Fruit fly (Drosophila melanogaster) whole organism, prepupa: ENCODE data around the gene elav.

Source experiments
- CG34406 ChIP-seq: fragments of 200-800 bp; sonication (Bioruptor generic); optimal IDR thresholded peaks from 3 replicates; lab custom pipeline; 2016; ENCODE audit warnings: missing biosample characterization, missing genetic modification characterization
- CG8119 ChIP-seq: fragments of 200-800 bp; sonication (Bioruptor generic); IDR thresholded peaks from 3 replicates; pipeline ENCODE4 v1.3.6; 2022; ENCODE audit warnings: missing biosample characterization, missing genetic modification characterization

DNA sequence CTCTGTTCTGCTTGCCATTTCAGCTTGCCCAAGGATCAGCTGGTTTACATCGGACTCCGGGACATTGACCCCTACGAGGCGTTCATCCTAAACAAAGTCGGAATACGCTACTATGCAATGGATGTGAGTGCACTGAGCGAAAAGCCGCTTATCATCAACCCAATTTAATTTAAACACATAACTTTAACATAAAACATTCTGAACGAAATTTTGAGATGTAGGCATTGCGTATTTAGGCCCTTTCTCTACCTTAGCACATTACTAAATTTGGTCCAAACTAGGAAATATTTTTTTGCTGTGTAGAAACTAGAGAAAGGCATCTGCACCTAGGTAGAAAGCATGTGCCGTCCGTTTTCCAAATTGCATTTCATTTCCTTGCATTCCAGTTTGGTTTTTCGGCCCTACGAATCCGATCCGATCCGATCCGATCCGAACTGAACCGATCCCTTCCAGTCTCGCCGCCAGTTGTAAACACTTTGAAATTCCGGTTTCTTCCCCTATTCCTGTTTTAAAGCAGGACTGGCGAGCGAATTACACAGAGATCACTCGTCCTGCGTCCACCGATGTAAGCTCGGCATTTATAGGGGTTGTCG is 3.5 kb upstream of the elav start:
- no peak for TF ChIP-seq CG8119 (GFP tag; lab: Robert Waterston, UW)
- no peak for TF ChIP-seq CG34406 (GFP tag; lab: Kevin White, UChicago)
